Fruit fly (Drosophila melanogaster) whole organism, embryonic: ENCODE data around the gene mag.

Experiments
- CG16815 ChIP-seq: fragments of 200-800 bp; sonication (Bioruptor generic); optimal IDR thresholded peaks from 3 replicates; lab custom pipeline; 2017; ENCODE audit warnings: missing biosample characterization, mild to moderate bottlenecking, missing genetic modification characterization
- CG17361 ChIP-seq: fragments of 200-800 bp; sonication (Bioruptor generic); IDR thresholded peaks from 3 replicates; pipeline ENCODE4 v1.3.6; 2022; ENCODE audit warnings: missing biosample characterization, missing genetic modification characterization
- CG6272 ChIP-seq: fragments of 200-800 bp; sonication (Bioruptor generic); IDR thresholded peaks from 2 replicates; pipeline ENCODE4 v1.3.6; 2022; ENCODE audit warnings: missing biosample characterization, missing genetic modification characterization
- CG7963 ChIP-seq: fragments of 200-800 bp; sonication (Bioruptor generic); IDR thresholded peaks from 3 replicates; pipeline ENCODE4 v1.3.6; 2022; ENCODE audit warnings: missing biosample characterization, missing genetic modification characterization; ENCODE audit not compliant: partially characterized antibody
- Dbx ChIP-seq: fragments of 200-800 bp; sonication (Bioruptor generic); IDR thresholded peaks from 3 replicates; pipeline ENCODE4 v1.3.6; 2022; ENCODE audit warnings: missing biosample characterization, missing genetic modification characterization
- Dip2 ChIP-seq: fragments of 200-800 bp; sonication (Bioruptor generic); IDR thresholded peaks from 2 replicates; pipeline ENCODE4 v1.3.6; 2022; ENCODE audit warnings: missing biosample characterization, missing genetic modification characterization
- Ets65A ChIP-seq: fragments of 200-800 bp; sonication (Bioruptor generic); peaks from one replicate; lab custom pipeline; 2016; ENCODE audit warnings: missing biosample characterization, missing genetic modification characterization
- Hey ChIP-seq: fragments of 200-800 bp; sonication (Bioruptor generic); optimal IDR thresholded peaks from 3 replicates; lab custom pipeline; 2018; ENCODE audit warnings: missing biosample characterization, mild to moderate bottlenecking, missing genetic modification characterization
- Jarid2 ChIP-seq: fragments of 200-800 bp; sonication (Bioruptor generic); optimal IDR thresholded peaks from 3 replicates; lab custom pipeline; 2017; ENCODE audit warnings: mild to moderate bottlenecking, missing biosample characterization, missing genetic modification reagents, missing genetic modification characterization
- Lpt ChIP-seq: fragments of >200 bp; optimal IDR thresholded peaks from 2 replicates; lab custom pipeline; 2018; ENCODE audit warnings: missing biosample characterization, missing genetic modification characterization
- fu2 ChIP-seq: fragments of 200-800 bp; sonication (Bioruptor generic); optimal IDR thresholded peaks from 2 replicates; lab custom pipeline; 2016; ENCODE audit warnings: missing biosample characterization, missing genetic modification characterization
- tap ChIP-seq: fragments of 200-800 bp; optimal IDR thresholded peaks from 3 replicates; lab custom pipeline; 2019; ENCODE audit warnings: missing biosample characterization, mild to moderate bottlenecking, missing genetic modification characterization, moderate library complexity

DNA sequence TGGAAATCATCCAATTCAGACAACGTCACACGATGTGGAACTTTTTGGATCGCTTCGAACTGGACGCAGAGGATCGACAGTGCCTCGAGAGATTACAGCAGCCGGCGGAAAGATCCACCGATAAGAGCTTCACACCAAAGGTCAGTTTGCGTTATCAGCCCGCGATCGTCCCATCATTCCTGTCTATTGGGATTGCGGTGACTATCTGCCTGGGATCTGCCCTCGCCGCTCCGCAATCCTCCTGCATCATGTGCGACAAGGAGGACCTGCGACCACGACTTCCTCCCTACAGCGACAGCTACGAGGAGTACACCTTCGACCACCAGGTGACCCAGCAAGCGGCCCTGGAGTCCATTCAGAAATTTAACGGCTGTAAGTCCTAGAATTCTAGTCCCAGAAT lies 14.5 kb upstream of the mag start:
- TF ChIP-seq CG16815, result no peak
- no peak for TF ChIP-seq Ets65A (GFP tag; lab: Kevin White, UChicago)
- TF ChIP-seq CG17361 (GFP tag; lab: Robert Waterston, UW), result no peak
- TF ChIP-seq Dip2, result no peak
- TF ChIP-seq fu2 (GFP tag; lab: Kevin White, UChicago), result no peak
- TF ChIP-seq tap (tag; lab: Kevin White, UChicago), result no peak
- no peak for TF ChIP-seq CG7963 (GFP tag; lab: Robert Waterston, UW)
- no peak for TF ChIP-seq Dbx (GFP tag; lab: Robert Waterston, UW)
- no peak for TF ChIP-seq CG6272 (GFP tag; lab: Robert Waterston, UW)
- TF ChIP-seq Jarid2, result no peak
- TF ChIP-seq Lpt (GFP tag; lab: Kevin White, UChicago), result no peak
- TF ChIP-seq Hey (tag; lab: Kevin White, UChicago), result no peak
